Worm (Caenorhabditis elegans) whole organism, late embryonic: ENCODE data around the gene H41C03.1.

Experiments used
- C08G9.2 ChIP-seq: sonication (generic microtip); optimal IDR thresholded peaks from 2 replicates; lab custom pipeline; 2016; ENCODE audit warnings: mild to moderate bottlenecking, missing genetic modification characterization, moderate library complexity, missing compliant biosample characterization
- K09A11.1 ChIP-seq: sonication (generic microtip); optimal IDR thresholded peaks from 2 replicates; lab custom pipeline; 2017; ENCODE audit warnings: antibody characterized with exemption, mild to moderate bottlenecking, missing genetic modification characterization, missing compliant biosample characterization; ENCODE audit not compliant: insufficient read depth
- T23F11.4 ChIP-seq: fragments of 200-800 bp; sonication (Bioruptor generic); optimal IDR thresholded peaks from 2 replicates; lab custom pipeline; 2018; ENCODE audit warnings: mild to moderate bottlenecking, missing genetic modification characterization, missing compliant biosample characterization
- Y22D7AL.16 ChIP-seq: sonication (generic microtip); optimal IDR thresholded peaks from 2 replicates; lab custom pipeline; 2016; ENCODE audit warnings: missing genetic modification characterization, missing compliant biosample characterization
- ahr-1 ChIP-seq: sonication (generic microtip); optimal IDR thresholded peaks from 2 replicates; lab custom pipeline; 2016; ENCODE audit warnings: missing genetic modification characterization, missing compliant biosample characterization
- ceh-14 ChIP-seq: sonication (generic microtip); optimal IDR thresholded peaks from 2 replicates; lab custom pipeline; 2016; ENCODE audit warnings: missing genotype, missing genetic modification characterization, missing compliant biosample characterization
- ceh-18 ChIP-seq: sonication (generic microtip); optimal IDR thresholded peaks from 2 replicates; lab custom pipeline; 2016; ENCODE audit warnings: missing genetic modification characterization, missing compliant biosample characterization
- ceh-19 ChIP-seq: fragments of 200-800 bp; sonication (Bioruptor generic); optimal IDR thresholded peaks from 2 replicates; lab custom pipeline; 2018; ENCODE audit warnings: mild to moderate bottlenecking, missing genetic modification characterization, missing compliant biosample characterization
- ceh-2 ChIP-seq: sonication (generic microtip); optimal IDR thresholded peaks from 2 replicates; lab custom pipeline; 2016; ENCODE audit warnings: missing genotype, missing genetic modification characterization, missing compliant biosample characterization
- ceh-22 ChIP-seq: sonication (generic microtip); optimal IDR thresholded peaks from 2 replicates; lab custom pipeline; 2017; ENCODE audit warnings: missing biosample characterization, missing genetic modification characterization
- ceh-24 ChIP-seq: sonication (generic microtip); optimal IDR thresholded peaks from 2 replicates; lab custom pipeline; 2016; ENCODE audit warnings: mild to moderate bottlenecking, missing genetic modification characterization, missing compliant biosample characterization
- ceh-30 ChIP-seq: fragments of 150-350 bp; optimal IDR thresholded peaks from 2 replicates; lab custom pipeline; 2014; ENCODE audit warnings: missing biosample characterization, missing genetic modification characterization
- ceh-31 ChIP-seq: sonication (generic microtip); optimal IDR thresholded peaks from 2 replicates; lab custom pipeline; 2016; ENCODE audit warnings: missing genetic modification characterization, missing compliant biosample characterization
- ceh-34 ChIP-seq: sonication (generic microtip); optimal IDR thresholded peaks from 2 replicates; lab custom pipeline; 2016; ENCODE audit warnings: mild to moderate bottlenecking, missing genetic modification characterization, missing compliant biosample characterization
- ceh-45 ChIP-seq: fragments of 200-800 bp; sonication (Bioruptor generic); IDR thresholded peaks from 2 replicates; pipeline ENCODE4 v1.3.6; 2022; ENCODE audit warnings: missing genetic modification reagents, missing genetic modification characterization, missing compliant biosample characterization
- ceh-9 ChIP-seq: sonication (generic microtip); optimal IDR thresholded peaks from 2 replicates; lab custom pipeline; 2016; ENCODE audit warnings: mild to moderate bottlenecking, missing genetic modification characterization, inconsistent platforms, missing compliant biosample characterization
- che-1 ChIP-seq: sonication (generic microtip); optimal IDR thresholded peaks from 2 replicates; lab custom pipeline; 2016; ENCODE audit warnings: mild to moderate bottlenecking, missing genetic modification characterization, missing compliant biosample characterization
- dmd-4 ChIP-seq: sonication (generic microtip); optimal IDR thresholded peaks from 2 replicates; lab custom pipeline; 2016; ENCODE audit warnings: borderline replicate concordance, missing genetic modification characterization, missing compliant biosample characterization
- elt-2 ChIP-seq: sonication (generic microtip); optimal IDR thresholded peaks from 2 replicates; lab custom pipeline; 2016; ENCODE audit warnings: missing genetic modification reagents, missing genetic modification characterization, missing compliant biosample characterization
- eyg-1 ChIP-seq: sonication (generic microtip); optimal IDR thresholded peaks from 2 replicates; lab custom pipeline; 2016; ENCODE audit warnings: missing genotype, missing genetic modification characterization, missing compliant biosample characterization
- fax-1 ChIP-seq: sonication (generic microtip); optimal IDR thresholded peaks from 2 replicates; lab custom pipeline; 2016; ENCODE audit warnings: missing genotype, missing genetic modification characterization, missing compliant biosample characterization
- fkh-10 ChIP-seq: fragments of 150-350 bp; optimal IDR thresholded peaks from 2 replicates; lab custom pipeline; 2014; ENCODE audit warnings: missing biosample characterization, missing genetic modification reagents, missing genetic modification characterization
- fkh-6 ChIP-seq: sonication (generic microtip); optimal IDR thresholded peaks from 2 replicates; lab custom pipeline; 2016; ENCODE audit warnings: missing genetic modification characterization, missing compliant biosample characterization
- hlh-13 ChIP-seq: fragments of 200-800 bp; sonication (Bioruptor generic); optimal IDR thresholded peaks from 2 replicates; lab custom pipeline; 2018; ENCODE audit warnings: mild to moderate bottlenecking, missing genetic modification characterization, missing compliant biosample characterization
- hlh-15 ChIP-seq: sonication (generic microtip); optimal IDR thresholded peaks from 2 replicates; lab custom pipeline; 2016; ENCODE audit warnings: missing genetic modification characterization, missing compliant biosample characterization
- hlh-6 ChIP-seq: sonication (generic microtip); optimal IDR thresholded peaks from 2 replicates; lab custom pipeline; 2016; ENCODE audit warnings: missing genotype, missing genetic modification characterization, missing compliant biosample characterization
- madf-2 ChIP-seq: sonication (generic microtip); optimal IDR thresholded peaks from 2 replicates; lab custom pipeline; 2017; ENCODE audit warnings: missing genetic modification characterization, missing compliant biosample characterization
- mec-3 ChIP-seq: sonication (generic microtip); optimal IDR thresholded peaks from 2 replicates; lab custom pipeline; 2016; ENCODE audit warnings: borderline replicate concordance, missing genetic modification characterization, missing compliant biosample characterization
- nhr-11 ChIP-seq: fragments of 150-350 bp; optimal IDR thresholded peaks from 2 replicates; lab custom pipeline; 2014; ENCODE audit warnings: missing biosample characterization, missing genetic modification characterization
- nhr-232 ChIP-seq: sonication (generic microtip); optimal IDR thresholded peaks from 2 replicates; lab custom pipeline; 2016; ENCODE audit warnings: missing genetic modification characterization, missing compliant biosample characterization
- npax-4 ChIP-seq: sonication (generic microtip); optimal IDR thresholded peaks from 2 replicates; lab custom pipeline; 2016; ENCODE audit warnings: missing genetic modification characterization, missing compliant biosample characterization
- odd-2 ChIP-seq: sonication (generic microtip); optimal IDR thresholded peaks from 2 replicates; lab custom pipeline; 2017; ENCODE audit warnings: antibody characterized with exemption, mild to moderate bottlenecking, missing genetic modification characterization, missing compliant biosample characterization
- pat-9 ChIP-seq: fragments of 200-800 bp; sonication (Bioruptor generic); optimal IDR thresholded peaks from 2 replicates; lab custom pipeline; 2018; ENCODE audit warnings: mild to moderate bottlenecking, missing genetic modification characterization, moderate library complexity, missing compliant biosample characterization
- pax-1 ChIP-seq: fragments of 150-350 bp; optimal IDR thresholded peaks from 2 replicates; lab custom pipeline; 2014; ENCODE audit warnings: missing biosample characterization, missing genetic modification characterization
- pha-4 ChIP-seq: fragments of 150-350 bp; optimal IDR thresholded peaks from 2 replicates; lab custom pipeline; 2018; ENCODE audit warnings: missing biosample characterization, missing genetic modification reagents, missing genetic modification characterization
- pros-1 ChIP-seq: fragments of 150-350 bp; optimal IDR thresholded peaks from 2 replicates; lab custom pipeline; 2014; ENCODE audit warnings: missing biosample characterization, missing genetic modification reagents, missing genetic modification characterization
- ref-2 ChIP-seq: sonication (generic microtip); optimal IDR thresholded peaks from 2 replicates; lab custom pipeline; 2016; ENCODE audit warnings: missing genetic modification characterization, missing compliant biosample characterization
- rnt-1 ChIP-seq: sonication (generic microtip); optimal IDR thresholded peaks from 2 replicates; lab custom pipeline; 2016; ENCODE audit warnings: missing genetic modification characterization, missing compliant biosample characterization
- sdc-2 ChIP-seq: sonication (generic microtip); optimal IDR thresholded peaks from 2 replicates; lab custom pipeline; 2016; ENCODE audit warnings: missing genotype, missing genetic modification characterization, missing compliant biosample characterization
- sox-2 ChIP-seq: fragments of 200-800 bp; sonication (Bioruptor generic); IDR thresholded peaks from 2 replicates; pipeline ENCODE4 v1.3.6; 2022; ENCODE audit warnings: missing genetic modification reagents, missing genetic modification characterization, missing compliant biosample characterization
- sox-4 ChIP-seq: sonication (generic microtip); optimal IDR thresholded peaks from 2 replicates; lab custom pipeline; 2017; ENCODE audit warnings: mild to moderate bottlenecking, missing genetic modification characterization, inconsistent platforms, missing compliant biosample characterization
- tbx-2 ChIP-seq: sonication (generic microtip); optimal IDR thresholded peaks from 2 replicates; lab custom pipeline; 2016; ENCODE audit warnings: missing genetic modification characterization, missing compliant biosample characterization
- unc-42 ChIP-seq: sonication (generic microtip); optimal IDR thresholded peaks from 2 replicates; lab custom pipeline; 2016; ENCODE audit warnings: missing genotype, missing genetic modification characterization, missing compliant biosample characterization
- unc-55 ChIP-seq: sonication (generic microtip); optimal IDR thresholded peaks from 2 replicates; lab custom pipeline; 2017; ENCODE audit warnings: missing biosample characterization, missing genetic modification reagents, missing genetic modification characterization
- zip-5 ChIP-seq: sonication (generic microtip); optimal IDR thresholded peaks from 2 replicates; lab custom pipeline; 2016; ENCODE audit warnings: missing genetic modification characterization, missing compliant biosample characterization
- ztf-16 ChIP-seq: sonication (generic microtip); optimal IDR thresholded peaks from 2 replicates; lab custom pipeline; 2017; ENCODE audit warnings: missing genetic modification characterization, missing compliant biosample characterization

H41C03.1 gene

ce11 chrII:5844694-5845129 is 9.5 kb upstream of the H41C03.1 start (continued):
- TF ChIP-seq C08G9.2 (tag; lab: Kevin White, UChicago) = peak; percentile 82
- TF ChIP-seq ceh-2 (tag; lab: Kevin White, UChicago) = peak; percentile 82
- TF ChIP-seq rnt-1 = peak; percentile 86
- peak; percentile 57 for TF ChIP-seq Y22D7AL.16 (tag; lab: Kevin White, UChicago)
- TF ChIP-seq unc-55 = peak; percentile 79
- peak; percentile 65 for TF ChIP-seq fax-1
- TF ChIP-seq ceh-34 = peak; percentile 92
- TF ChIP-seq ceh-19 = peak; percentile 89
- peak; percentile 17 for TF ChIP-seq hlh-13 (GFP tag; lab: Kevin White, UChicago)
- TF ChIP-seq T23F11.4 = peak; percentile 87
- TF ChIP-seq ceh-24 = peak; percentile 68
- TF ChIP-seq zip-5 (tag; lab: Kevin White, UChicago) = peak; percentile 32
- TF ChIP-seq ceh-9 = no peak
- TF ChIP-seq dmd-4 (tag; lab: Kevin White, UChicago) = peak; percentile 66
- peak; percentile 99 for TF ChIP-seq elt-2 (tag; lab: Kevin White, UChicago)
- TF ChIP-seq ceh-22 (tag; lab: Kevin White, UChicago) = peak; percentile 65
- no peak for TF ChIP-seq pha-4
- peak; percentile 87 for TF ChIP-seq ref-2 (tag; lab: Kevin White, UChicago)
- TF ChIP-seq fkh-10 (GFP tag; lab: Kevin White, UChicago) = peak; percentile 73
- peak; percentile 68 for TF ChIP-seq eyg-1
- peak; percentile 83 for TF ChIP-seq ztf-16 (tag; lab: Kevin White, UChicago)
- TF ChIP-seq pax-1 = peak; percentile 91
- peak; percentile 87 for TF ChIP-seq pros-1
- TF ChIP-seq ceh-18 = peak; percentile 99
- TF ChIP-seq hlh-6 = peak; percentile 65
- peak; percentile 72 for TF ChIP-seq fkh-6
- TF ChIP-seq odd-2 (tag; lab: Kevin White, UChicago) = no peak
- peak; percentile 79 for TF ChIP-seq ceh-30
- peak; percentile 65 for TF ChIP-seq hlh-15 (tag; lab: Kevin White, UChicago)
- TF ChIP-seq K09A11.1 (tag; lab: Kevin White, UChicago) = peak; percentile 76
- TF ChIP-seq ceh-14 = peak; percentile 94
- peak; percentile 74 for TF ChIP-seq sdc-2 (tag; lab: Kevin White, UChicago)
- TF ChIP-seq pat-9 = peak; percentile 83
- TF ChIP-seq che-1 = peak; percentile 66
- peak; percentile 99 for TF ChIP-seq unc-42 (tag; lab: Kevin White, UChicago)
- TF ChIP-seq npax-4 (tag; lab: Kevin White, UChicago) = peak; percentile 54
- TF ChIP-seq nhr-232 (tag; lab: Kevin White, UChicago) = peak; percentile 46
- peak; percentile 81 for TF ChIP-seq madf-2 (tag; lab: Kevin White, UChicago)
- peak; percentile 46 for TF ChIP-seq ahr-1 (tag; lab: Kevin White, UChicago)
- no peak for TF ChIP-seq ceh-45 (GFP tag; lab: Robert Waterston, UW)
- peak; percentile 58 for TF ChIP-seq nhr-11 (tag; lab: Kevin White, UChicago)
- peak; percentile 32 for TF ChIP-seq sox-2 (GFP tag; lab: Robert Waterston, UW)
- peak; percentile 95 for TF ChIP-seq ceh-31 (tag; lab: Kevin White, UChicago)
- TF ChIP-seq tbx-2 = peak; percentile 96
- peak; percentile 81 for TF ChIP-seq sox-4 (tag; lab: Kevin White, UChicago)
- peak; percentile 59 for TF ChIP-seq mec-3 (tag; lab: Kevin White, UChicago)
